Worm (Caenorhabditis elegans): Measurements from ENCODE around the gene T22F3.12.

ce11 chrV:3554869-3555268 is 37.1 kb downstream of the T22F3.12 start, which contains the start of gene grl-29:
- no peak for TF ChIP-seq ama-1 (optimal IDR thresholded peaks at IDR 0.05)
- TF ChIP-seq pha-4 (tag; optimal IDR thresholded peaks at IDR 0.05): no peak
- no peak for TF ChIP-seq ceh-6 (GFP tag; optimal IDR thresholded peaks at IDR 0.05)
- no peak for TF ChIP-seq pha-2 (tag; optimal IDR thresholded peaks at IDR 0.05)
- no peak for TF ChIP-seq ceh-9 (tag; optimal IDR thresholded peaks at IDR 0.05)
- no peak for TF ChIP-seq hlh-8 (tag; optimal IDR thresholded peaks at IDR 0.05)
- TF ChIP-seq lin-11 (tag; optimal IDR thresholded peaks at IDR 0.05): no peak
- TF ChIP-seq rnt-1 (tag; optimal IDR thresholded peaks at IDR 0.05): no peak
- TF ChIP-seq pqm-1 (tag; optimal IDR thresholded peaks at IDR 0.05): no peak
- TF ChIP-seq F13H6.1 (tag; optimal IDR thresholded peaks at IDR 0.05): no peak
- TF ChIP-seq hlh-15 (tag; optimal IDR thresholded peaks at IDR 0.05): no peak
- TF ChIP-seq ceh-19 (GFP tag; optimal IDR thresholded peaks at IDR 0.05): no peak
- TF ChIP-seq fkh-10 (GFP tag; optimal IDR thresholded peaks at IDR 0.05): no peak
- no peak for TF ChIP-seq ceh-48 (tag; optimal IDR thresholded peaks at IDR 0.05)

All from whole organism, late embryonic.